Fruit fly (Drosophila melanogaster): Measurements from ENCODE around the gene CG6834.

Gene CG6834

dm6 chr3R:11649449-11649848 lies 38.5 kb downstream of the CG6834 start (continued):
- peak; percentile 86 for TF ChIP-seq Doc2 (GFP tag; IDR thresholded peaks at IDR 0.05)
- peak; percentile 94 for TF ChIP-seq tio (GFP tag; optimal IDR thresholded peaks at IDR 0.05)
- peak; percentile 95 for TF ChIP-seq CG10209 (GFP tag; optimal IDR thresholded peaks at IDR 0.05)
- TF ChIP-seq otp (GFP tag; IDR thresholded peaks at IDR 0.05), result peak; percentile 96
- TF ChIP-seq CG7987 (GFP tag; optimal IDR thresholded peaks at IDR 0.05), result peak; percentile 87
- peak; percentile 93 for TF ChIP-seq sr (GFP tag; IDR thresholded peaks at IDR 0.05)
- TF ChIP-seq mld (GFP tag; IDR thresholded peaks at IDR 0.05; ENCODE audit: partially characterized antibody), result no peak
- TF ChIP-seq CG2202 (tag; optimal IDR thresholded peaks at IDR 0.05), result peak; percentile 41
- TF ChIP-seq CG12391 (tag; optimal IDR thresholded peaks at IDR 0.05), result peak; percentile 94
- peak; percentile 14 for TF ChIP-seq ac (GFP tag; optimal IDR thresholded peaks at IDR 0.05)
- TF ChIP-seq CG17612 (GFP tag; IDR thresholded peaks at IDR 0.05), result peak; percentile 95
- TF ChIP-seq nau (GFP tag; optimal IDR thresholded peaks at IDR 0.05), result peak; percentile 88
- TF ChIP-seq CG12744 (GFP tag; optimal IDR thresholded peaks at IDR 0.05), result peak; percentile 96
- TF ChIP-seq Bdp1 (GFP tag; optimal IDR thresholded peaks at IDR 0.05), result peak; percentile 82
- TF ChIP-seq PHDP (tag; optimal IDR thresholded peaks at IDR 0.05), result peak; percentile 96
- TF ChIP-seq az2 (GFP tag; optimal IDR thresholded peaks at IDR 0.05), result peak; percentile 97
- no peak for TF ChIP-seq br (optimal IDR thresholded peaks at IDR 0.05)
- peak; percentile 92; the same call in 2 of the 3 replicates for TF ChIP-seq CG2199 (GFP tag; IDR thresholded peaks at IDR 0.05)
- peak; percentile 63 for TF ChIP-seq CG15601 (tag; optimal IDR thresholded peaks at IDR 0.05)
- TF ChIP-seq CG10321 (GFP tag; IDR thresholded peaks at IDR 0.05), result peak; percentile 82
- no peak for TF ChIP-seq bbx (GFP tag; IDR thresholded peaks at IDR 0.05; ENCODE audit: partially characterized antibody)
- TF ChIP-seq aop (GFP tag; IDR thresholded peaks at IDR 0.05), result peak; percentile 92
- TF ChIP-seq CG11504 (tag; optimal IDR thresholded peaks at IDR 0.05), result peak; percentile 95
- TF ChIP-seq YL-1 (GFP tag; optimal IDR thresholded peaks at IDR 0.05), result peak; percentile 63
- TF ChIP-seq CG8388 (GFP tag; optimal IDR thresholded peaks at IDR 0.05), result peak; percentile 86
- TF ChIP-seq Blimp-1 (GFP tag; optimal IDR thresholded peaks at IDR 0.05), result peak; percentile 86
- peak; percentile 95 for TF ChIP-seq chm (GFP tag; IDR thresholded peaks at IDR 0.05)
- TF ChIP-seq CG8089 (GFP tag; optimal IDR thresholded peaks at IDR 0.05), result peak; percentile 92
- TF ChIP-seq slbo (GFP tag; IDR thresholded peaks at IDR 0.05), result peak; percentile 99
- TF ChIP-seq Max (GFP tag; optimal IDR thresholded peaks at IDR 0.05), result peak; percentile 94
- TF ChIP-seq D19A (tag; optimal IDR thresholded peaks at IDR 0.05), result peak; percentile 83
- TF ChIP-seq nom (GFP tag; optimal IDR thresholded peaks at IDR 0.05), result peak; percentile 8
- no peak for TF ChIP-seq unc-4 (GFP tag; IDR thresholded peaks at IDR 0.05; ENCODE audit: partially characterized antibody)
- peak; percentile 89 for TF ChIP-seq CG9727 (GFP tag; optimal IDR thresholded peaks at IDR 0.05)
- peak; percentile 96 for TF ChIP-seq gsb (GFP tag; IDR thresholded peaks at IDR 0.05)
- TF ChIP-seq pum (GFP tag; optimal IDR thresholded peaks at IDR 0.05), result peak; percentile 96
- TF ChIP-seq CG16815 (GFP tag; optimal IDR thresholded peaks at IDR 0.05), result peak; percentile 90
- TF ChIP-seq NFAT (GFP tag; IDR thresholded peaks at IDR 0.05), result peak; percentile 99
- TF ChIP-seq Elba2 (GFP tag; optimal IDR thresholded peaks at IDR 0.05), result peak; percentile 31
- TF ChIP-seq CG11456 (GFP tag; IDR thresholded peaks at IDR 0.05), result peak; percentile 98
- no peak for TF ChIP-seq CG6791 (GFP tag; IDR thresholded peaks at IDR 0.05; ENCODE audit: partially characterized antibody)
- TF ChIP-seq CG15073 (GFP tag; optimal IDR thresholded peaks at IDR 0.05), result peak; percentile 74
- peak; percentile 84 for TF ChIP-seq wek (GFP tag; optimal IDR thresholded peaks at IDR 0.05)
- TF ChIP-seq ap (GFP tag; IDR thresholded peaks at IDR 0.05), result peak; percentile 96
- peak; percentile 97 for TF ChIP-seq CG8944 (GFP tag; optimal IDR thresholded peaks at IDR 0.05)
- TF ChIP-seq pho (GFP tag; optimal IDR thresholded peaks at IDR 0.05), result peak; percentile 97
- peak; percentile 94 for TF ChIP-seq bcd (GFP tag; optimal IDR thresholded peaks at IDR 0.05)
- TF ChIP-seq CG2116 (GFP tag; optimal IDR thresholded peaks at IDR 0.05), result peak; percentile 72
- peak; percentile 53 for TF ChIP-seq CG14710 (tag; optimal IDR thresholded peaks at IDR 0.05)
- TF ChIP-seq CG7928 (GFP tag; optimal IDR thresholded peaks at IDR 0.05), result peak; percentile 81
- no peak for TF ChIP-seq CG16813 (GFP tag; IDR thresholded peaks at IDR 0.05; ENCODE audit: partially characterized antibody)
